Fruit fly (Drosophila melanogaster) whole organism, wandering third instar larva: ENCODE results near the gene CG33927.

ENCODE experiments used
- Abd-B ChIP-seq: fragments of >200 bp; optimal IDR thresholded peaks from 2 replicates; lab custom pipeline; 2017; ENCODE audit warnings: missing biosample characterization, missing genetic modification characterization
- CG32264 ChIP-seq: fragments of 200-800 bp; sonication (Bioruptor generic); optimal IDR thresholded peaks from 2 replicates; lab custom pipeline; 2016; ENCODE audit warnings: missing biosample characterization, missing genetic modification characterization
- CG9705 ChIP-seq: fragments of 200-800 bp; sonication (Bioruptor generic); optimal IDR thresholded peaks from 2 replicates; lab custom pipeline; 2018; ENCODE audit warnings: missing biosample characterization, mild to moderate bottlenecking, missing genetic modification characterization
- CrebA ChIP-seq: fragments of 200-800 bp; sonication (Bioruptor generic); optimal IDR thresholded peaks from 2 replicates; lab custom pipeline; 2016; ENCODE audit warnings: missing biosample characterization, mild to moderate bottlenecking, missing genetic modification characterization, borderline replicate concordance
- Dfd ChIP-seq: fragments of >200 bp; optimal IDR thresholded peaks from 2 replicates; lab custom pipeline; 2017; ENCODE audit warnings: missing biosample characterization, missing genetic modification characterization
- Dif ChIP-seq: fragments of 200-275, 200-300 bp; sonication (Bioruptor generic); optimal IDR thresholded peaks from 2 replicates; lab custom pipeline; 2018; ENCODE audit warnings: missing biosample characterization, missing genetic modification characterization; ENCODE audit not compliant: partially characterized antibody
- GATAd ChIP-seq: sonication (Bioruptor generic); optimal IDR thresholded peaks from 2 replicates; lab custom pipeline; 2016; ENCODE audit warnings: missing biosample characterization, missing genetic modification characterization
- HLH106 ChIP-seq: fragments of 200-800 bp; optimal IDR thresholded peaks from 3 replicates; lab custom pipeline; 2019; ENCODE audit warnings: missing biosample characterization, mild to moderate bottlenecking, missing genetic modification characterization, moderate library complexity
- Hnf4 ChIP-seq: fragments of 200-800 bp; sonication (Bioruptor generic); optimal IDR thresholded peaks from 2 replicates; lab custom pipeline; 2016; ENCODE audit warnings: missing biosample characterization, mild to moderate bottlenecking, missing genetic modification characterization
- Hr78 ChIP-seq: fragments of >200 bp; optimal IDR thresholded peaks from 2 replicates; lab custom pipeline; 2017; ENCODE audit warnings: missing biosample characterization, missing genetic modification characterization
- Hr83 ChIP-seq: fragments of 200-300 bp; sonication (Bioruptor generic); optimal IDR thresholded peaks from 2 replicates; lab custom pipeline; 2016; ENCODE audit warnings: missing biosample characterization, mild to moderate bottlenecking, missing genetic modification characterization, moderate library complexity; ENCODE audit not compliant: poor library complexity, severe bottlenecking
- Jra ChIP-seq: sonication (Bioruptor generic); optimal IDR thresholded peaks from 2 replicates; lab custom pipeline; 2016; ENCODE audit warnings: missing biosample characterization, missing genetic modification characterization
- Mio ChIP-seq: sonication (Bioruptor generic); optimal IDR thresholded peaks from 2 replicates; lab custom pipeline; 2016; ENCODE audit warnings: missing biosample characterization, missing genetic modification characterization
- Myc ChIP-seq: fragments of >200 bp; optimal IDR thresholded peaks from 2 replicates; lab custom pipeline; 2017
- N ChIP-seq: fragments of >200 bp; optimal IDR thresholded peaks from 2 replicates; lab custom pipeline; 2018; ENCODE audit warnings: missing biosample characterization, missing external identifiers, missing genetic modification characterization
- OdsH ChIP-seq: fragments of 200-800 bp; sonication (Bioruptor generic); optimal IDR thresholded peaks from 2 replicates; lab custom pipeline; 2016; ENCODE audit warnings: missing biosample characterization, mild to moderate bottlenecking, missing genetic modification characterization
- Rel ChIP-seq, 2 experiments: fragments of 200-800 bp; sonication (Bioruptor generic) in 1 of 2; optimal IDR thresholded peaks; 2 replicates in 1 of 2; 3 replicates in 1 of 2; lab custom pipeline; 2016 to 2019; ENCODE audit warnings: mild to moderate bottlenecking in 2 of 2, missing biosample characterization in 2 of 2, missing genetic modification characterization in 2 of 2, moderate library complexity in 1 of 2
- Sp1 ChIP-seq: fragments of 200-800 bp; sonication (Bioruptor generic); optimal IDR thresholded peaks from 3 replicates; lab custom pipeline; 2019; ENCODE audit warnings: missing biosample characterization, mild to moderate bottlenecking, missing genetic modification characterization, moderate library complexity
- Vsx2 ChIP-seq: fragments of 200-300, 225-300 bp; sonication (Bioruptor generic); optimal IDR thresholded peaks from 2 replicates; lab custom pipeline; 2018; ENCODE audit warnings: missing biosample characterization, missing genetic modification characterization; ENCODE audit not compliant: partially characterized antibody
- br ChIP-seq: fragments of 200-800 bp; sonication (Bioruptor generic); optimal IDR thresholded peaks from 2 replicates; lab custom pipeline; 2016; ENCODE audit warnings: missing biosample characterization, missing genetic modification characterization
- brk ChIP-seq: fragments of 200-800 bp; sonication (Bioruptor generic); optimal IDR thresholded peaks from 2 replicates; lab custom pipeline; 2016; ENCODE audit warnings: missing biosample characterization, mild to moderate bottlenecking, missing genetic modification characterization
- dl ChIP-seq, 2 experiments: fragments of 175-275, 200-275 bp in 1 of 2; fragments of 200-275 bp in 1 of 2; sonication (Bioruptor generic); optimal IDR thresholded peaks; lab custom pipeline; 2018; ENCODE audit warnings: mild to moderate bottlenecking in 2 of 2, missing biosample characterization in 2 of 2, missing genetic modification characterization in 2 of 2, moderate library complexity in 2 of 2; ENCODE audit not compliant: partially characterized antibody in 2 of 2, insufficient read depth in 1 of 2
- dmrt93B ChIP-seq: fragments of 200-800 bp; sonication (Bioruptor generic); optimal IDR thresholded peaks from 2 replicates; lab custom pipeline; 2018; ENCODE audit warnings: missing biosample characterization, mild to moderate bottlenecking, missing genetic modification characterization
- dsf ChIP-seq: sonication (Bioruptor generic); optimal IDR thresholded peaks from 2 replicates; lab custom pipeline; 2016; ENCODE audit warnings: missing biosample characterization, missing genetic modification characterization, borderline replicate concordance
- ey ChIP-seq: fragments of 200-800 bp; sonication (Bioruptor generic); optimal IDR thresholded peaks from 2 replicates; lab custom pipeline; 2016; ENCODE audit warnings: missing biosample characterization, missing genetic modification characterization
- foxo ChIP-seq, 2 experiments: fragments of 200-800 bp; sonication (Bioruptor generic); optimal IDR thresholded peaks; 2 replicates in 1 of 2; 3 replicates in 1 of 2; lab custom pipeline; 2016 to 2017; ENCODE audit warnings: missing biosample characterization in 2 of 2, missing genetic modification characterization in 2 of 2
- fru ChIP-seq: fragments of 200-800 bp; sonication (Bioruptor generic); optimal IDR thresholded peaks from 3 replicates; lab custom pipeline; 2016; ENCODE audit warnings: missing biosample characterization, mild to moderate bottlenecking, missing genetic modification characterization
- h ChIP-seq: fragments of 200-800 bp; sonication (Bioruptor generic); optimal IDR thresholded peaks from 3 replicates; lab custom pipeline; 2016; ENCODE audit warnings: missing biosample characterization, mild to moderate bottlenecking, missing genetic modification characterization
- jim ChIP-seq: fragments of 175-275, 200-325 bp; sonication (Bioruptor generic); optimal IDR thresholded peaks from 2 replicates; lab custom pipeline; 2016; ENCODE audit warnings: missing biosample characterization, mild to moderate bottlenecking, missing genetic modification characterization
- lola ChIP-seq: fragments of >200 bp; optimal IDR thresholded peaks from 2 replicates; lab custom pipeline; 2017; ENCODE audit warnings: missing biosample characterization, missing genetic modification characterization
- pan ChIP-seq: fragments of >200 bp; optimal IDR thresholded peaks from 2 replicates; lab custom pipeline; 2017
- psq ChIP-seq: fragments of 200-800 bp; sonication (Bioruptor generic); optimal IDR thresholded peaks from 3 replicates; lab custom pipeline; 2017; ENCODE audit warnings: missing biosample characterization, mild to moderate bottlenecking, missing genetic modification characterization, moderate library complexity
- rgr ChIP-seq: fragments of 200-800 bp; sonication (Bioruptor generic); optimal IDR thresholded peaks from 3 replicates; lab custom pipeline; 2016; ENCODE audit warnings: missing biosample characterization, mild to moderate bottlenecking, missing genetic modification characterization
- sage ChIP-seq: fragments of 200-800 bp; sonication (Bioruptor generic); optimal IDR thresholded peaks from 2 replicates; lab custom pipeline; 2016; ENCODE audit warnings: missing biosample characterization, mild to moderate bottlenecking, missing genetic modification characterization
- sv ChIP-seq: fragments of 200-800 bp; sonication (Bioruptor generic); optimal IDR thresholded peaks from 3 replicates; lab custom pipeline; 2016; ENCODE audit warnings: missing biosample characterization, missing genetic modification characterization
- tai ChIP-seq: sonication (Bioruptor generic); optimal IDR thresholded peaks from 2 replicates; lab custom pipeline; 2016; ENCODE audit warnings: missing biosample characterization, missing genetic modification characterization
- usp ChIP-seq: fragments of >200 bp; optimal IDR thresholded peaks from 2 replicates; lab custom pipeline; 2017; ENCODE audit warnings: missing biosample characterization, missing genetic modification characterization
- woc ChIP-seq: sonication (Bioruptor generic); optimal IDR thresholded peaks from 2 replicates; lab custom pipeline; 2016; ENCODE audit warnings: missing biosample characterization, mild to moderate bottlenecking, missing genetic modification characterization

The CG33927 gene

dm6 chr3R:4739192-4739491 is 48.7 kb upstream of the CG33927 start:
- TF ChIP-seq Vsx2 (GFP tag; lab: Kevin White, UChicago) (no peak), foxo (GFP tag; optimal IDR thresholded peaks at IDR 0.05; lab: Kevin White, UChicago) (no peak), h (GFP tag; lab: Kevin White, UChicago) (no peak), N (GFP tag; lab: Kevin White, UChicago) (no peak), Hr78 (GFP tag; lab: Kevin White, UChicago) (no peak), GATAd (GFP tag; lab: Kevin White, UChicago) (no peak), OdsH (GFP tag; lab: Kevin White, UChicago) (no peak), CrebA (GFP tag; lab: Kevin White, UChicago) (no peak), br (GFP tag; lab: Kevin White, UChicago) (no peak), dmrt93B (GFP tag; lab: Kevin White, UChicago) (no peak), HLH106 (tag; lab: Kevin White, UChicago) (no peak), Rel (GFP tag; optimal IDR thresholded peaks at IDR 0.05; lab: Kevin White, UChicago) (no peak), Rel (tag; optimal IDR thresholded peaks at IDR 0.05; lab: Kevin White, UChicago) (no peak), psq (GFP tag; lab: Kevin White, UChicago) (no peak), pan (lab: Kevin White, UChicago) (no peak)

dm6 chr3R:4738494-4739191 is 48.2 kb upstream of the CG33927 start:
- peak; percentile 95 for TF ChIP-seq Dif
- TF ChIP-seq foxo (GFP tag; optimal IDR thresholded peaks at IDR 0.05; lab: Kevin White, UChicago) = peak in 1 of 2 experiments; percentile 0
- TF ChIP-seq CrebA (GFP tag; lab: Kevin White, UChicago) = no peak
- peak; percentile 94 for TF ChIP-seq dl (GFP tag; optimal IDR thresholded peaks at IDR 0.05; lab: Kevin White, UChicago; ENCODE audit: insufficient read depth in 1 of 2, partially characterized antibody in 2 of 2)
- TF ChIP-seq dmrt93B (GFP tag; lab: Kevin White, UChicago) = no peak
- peak; percentile 39 for TF ChIP-seq Jra (GFP tag; lab: Kevin White, UChicago)
- peak; percentile 41 for TF ChIP-seq Vsx2 (GFP tag; lab: Kevin White, UChicago)
- peak; percentile 35 for TF ChIP-seq fru
- peak; percentile 11 for TF ChIP-seq HLH106 (tag; lab: Kevin White, UChicago)

DNA sequence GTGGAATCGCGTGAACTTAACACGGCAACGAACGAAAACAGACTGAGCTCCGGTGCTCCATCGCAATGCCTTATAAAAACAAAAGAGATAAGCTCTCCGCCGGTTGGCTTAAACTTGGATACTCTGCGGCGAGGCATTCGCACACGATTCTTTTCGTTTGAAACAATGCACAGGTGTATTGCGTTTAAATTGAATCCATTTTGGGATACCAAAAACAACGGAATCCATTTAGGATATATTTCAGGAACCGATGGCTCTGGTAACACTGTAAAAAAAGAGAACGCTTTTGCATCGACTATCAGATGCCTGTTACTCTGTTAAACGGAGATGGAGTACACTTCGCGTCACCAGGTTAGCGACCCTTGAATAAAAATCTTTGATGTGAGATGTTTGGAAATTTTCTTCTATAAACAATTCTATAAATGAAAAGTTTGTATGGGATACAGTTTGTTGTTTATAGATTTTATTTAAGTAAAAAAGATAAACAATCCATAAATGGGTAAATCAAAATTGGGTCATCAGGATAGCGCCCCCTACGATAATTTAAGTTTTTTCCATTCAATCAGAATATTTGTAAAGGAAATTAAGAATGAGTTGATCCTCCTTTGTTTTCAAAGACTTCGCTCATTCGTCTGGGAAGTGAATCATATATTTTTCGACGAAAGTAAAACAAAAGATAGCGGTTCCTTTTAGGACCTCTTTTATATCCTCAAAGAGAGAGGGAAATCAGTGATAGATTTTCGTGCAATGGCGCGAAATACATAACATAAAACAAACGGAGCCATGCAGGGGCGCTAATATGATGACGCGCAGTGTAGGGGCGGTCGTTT is 41.6 kb upstream of the CG33927 start, which contains the start of gene Nep2:
TSS of gene Nep2 (minus strand) at position 51 of the 830 bp plus-strand sequence.
- TF ChIP-seq N (GFP tag; lab: Kevin White, UChicago) = no peak
- TF ChIP-seq Dif = no peak
- TF ChIP-seq lola (GFP tag; lab: Kevin White, UChicago) = no peak
- TF ChIP-seq CrebA (GFP tag; lab: Kevin White, UChicago) = no peak
- no peak for TF ChIP-seq dmrt93B (GFP tag; lab: Kevin White, UChicago)
- TF ChIP-seq ey (GFP tag; lab: Kevin White, UChicago) = peak; percentile 39
- TF ChIP-seq rgr = no peak
- TF ChIP-seq Hr83 (GFP tag; lab: Kevin White, UChicago) = no peak
- peak; percentile 21 for TF ChIP-seq HLH106 (tag; lab: Kevin White, UChicago)
- peak; percentile 38 for TF ChIP-seq Sp1
- TF ChIP-seq Hnf4 (GFP tag; lab: Kevin White, UChicago) = peak; percentile 17
- no peak for TF ChIP-seq br (GFP tag; lab: Kevin White, UChicago)
- TF ChIP-seq OdsH (GFP tag; lab: Kevin White, UChicago) = peak; percentile 14
- no peak for TF ChIP-seq dsf (GFP tag; lab: Kevin White, UChicago)
- TF ChIP-seq psq (GFP tag; lab: Kevin White, UChicago) = peak; percentile 24
- TF ChIP-seq Hr78 (GFP tag; lab: Kevin White, UChicago) = no peak
- no peak for TF ChIP-seq CG9705
- no peak for TF ChIP-seq Abd-B (GFP tag; lab: Kevin White, UChicago)
- no peak for TF ChIP-seq Dfd (GFP tag; lab: Kevin White, UChicago)
- no peak for TF ChIP-seq sage
- no peak for TF ChIP-seq Mio (GFP tag; lab: Kevin White, UChicago)
- TF ChIP-seq h (GFP tag; lab: Kevin White, UChicago) = peak; percentile 5
- TF ChIP-seq tai (GFP tag; lab: Kevin White, UChicago) = peak; percentile 28
- TF ChIP-seq CG32264 (GFP tag; lab: Kevin White, UChicago) = no peak
- TF ChIP-seq Jra (GFP tag; lab: Kevin White, UChicago) = peak; percentile 1
- TF ChIP-seq dl (GFP tag; optimal IDR thresholded peaks at IDR 0.05; lab: Kevin White, UChicago; ENCODE audit: insufficient read depth in 1 of 2, partially characterized antibody in 2 of 2) = peak in 1 of 2 experiments; percentile 11
- TF ChIP-seq usp = no peak
- TF ChIP-seq Myc (lab: Kevin White, UChicago) = no peak
- peak; percentile 63 for TF ChIP-seq woc
- TF ChIP-seq pan (lab: Kevin White, UChicago) = no peak
- TF ChIP-seq foxo (GFP tag; optimal IDR thresholded peaks at IDR 0.05; lab: Kevin White, UChicago) = peak in 1 of 2 experiments; percentile 30
- TF ChIP-seq jim (GFP tag; lab: Kevin White, UChicago) = no peak
- no peak for TF ChIP-seq GATAd (GFP tag; lab: Kevin White, UChicago)
- no peak for TF ChIP-seq Rel (GFP tag; optimal IDR thresholded peaks at IDR 0.05; lab: Kevin White, UChicago)
- TF ChIP-seq Rel (tag; optimal IDR thresholded peaks at IDR 0.05; lab: Kevin White, UChicago) = no peak
- no peak for TF ChIP-seq Vsx2 (GFP tag; lab: Kevin White, UChicago)
- TF ChIP-seq sv (GFP tag; lab: Kevin White, UChicago) = no peak
- TF ChIP-seq brk (GFP tag; lab: Kevin White, UChicago) = no peak
- TF ChIP-seq fru = peak; percentile 30
